Fruit fly (Drosophila melanogaster) whole organism, embryonic: ENCODE results near the gene E23.
A peak's percentile ranks its signal among the peaks of the same experiment; 100 is the strongest.

ENCODE experiments used
- Atf6 ChIP-seq: fragments of 200-800 bp; sonication (Bioruptor generic); IDR thresholded peaks from 2 replicates; pipeline ENCODE4 v1.3.6; 2022; ENCODE audit warnings: missing biosample characterization, missing genetic modification characterization
- B-H2 ChIP-seq: fragments of 200-800 bp; sonication (Bioruptor generic); optimal IDR thresholded peaks from 2 replicates; lab custom pipeline; 2018; ENCODE audit warnings: missing biosample characterization, mild to moderate bottlenecking, missing genetic modification characterization
- CG11723 ChIP-seq: fragments of 200-800 bp; sonication (Bioruptor generic); optimal IDR thresholded peaks from 2 replicates; lab custom pipeline; 2017; ENCODE audit warnings: missing biosample characterization, mild to moderate bottlenecking, missing genetic modification characterization
- CG12104 ChIP-seq: fragments of 200-800 bp; sonication (Bioruptor generic); optimal IDR thresholded peaks from 3 replicates; lab custom pipeline; 2016; ENCODE audit warnings: missing biosample characterization, missing genetic modification characterization
- CG12299 ChIP-seq: fragments of 200-800 bp; sonication (Bioruptor generic); optimal IDR thresholded peaks from 2 replicates; lab custom pipeline; 2018; ENCODE audit warnings: missing biosample characterization, mild to moderate bottlenecking, missing genetic modification characterization
- CG12391 ChIP-seq: fragments of 200-800 bp; sonication (Bioruptor generic); optimal IDR thresholded peaks from 3 replicates; lab custom pipeline; 2018; ENCODE audit warnings: missing biosample characterization, mild to moderate bottlenecking, missing genetic modification characterization, moderate library complexity
- CG12659 ChIP-seq: fragments of 200-800 bp; sonication (Bioruptor generic); optimal IDR thresholded peaks from 3 replicates; lab custom pipeline; 2017; ENCODE audit warnings: mild to moderate bottlenecking, missing biosample characterization, missing genetic modification reagents, missing genetic modification characterization
- CG12942 ChIP-seq: fragments of 200-800 bp; sonication (Bioruptor generic); optimal IDR thresholded peaks from 3 replicates; lab custom pipeline; 2016; ENCODE audit warnings: missing biosample characterization, missing genetic modification characterization
- CG13624 ChIP-seq: fragments of 200-800 bp; sonication (Bioruptor generic); optimal IDR thresholded peaks from 2 replicates; lab custom pipeline; 2016; ENCODE audit warnings: missing biosample characterization, missing genetic modification characterization
- CG15514 ChIP-seq: fragments of 200-800 bp; sonication (Bioruptor generic); optimal IDR thresholded peaks from 3 replicates; lab custom pipeline; 2017; ENCODE audit warnings: missing biosample characterization, missing genetic modification characterization, mild to moderate bottlenecking, moderate library complexity, missing genetic modification reagents
- CG15601 ChIP-seq: fragments of 200-800 bp; sonication (Bioruptor generic); optimal IDR thresholded peaks from 3 replicates; lab custom pipeline; 2019; ENCODE audit warnings: missing biosample characterization, mild to moderate bottlenecking, missing genetic modification characterization, moderate library complexity
- CG17328 ChIP-seq: fragments of 200-800 bp; sonication (Bioruptor generic); IDR thresholded peaks from 2 replicates; pipeline ENCODE4 v1.3.6; 2022; ENCODE audit warnings: missing biosample characterization, missing genetic modification characterization
- CG17359 ChIP-seq: fragments of 200-800 bp; sonication (Bioruptor generic); optimal IDR thresholded peaks from 3 replicates; lab custom pipeline; 2018; ENCODE audit warnings: missing biosample characterization, mild to moderate bottlenecking, missing genetic modification characterization, moderate library complexity
- CG30403 ChIP-seq: fragments of 200-800 bp; sonication (Bioruptor generic); optimal IDR thresholded peaks from 3 replicates; lab custom pipeline; 2016; ENCODE audit warnings: missing biosample characterization, missing genetic modification characterization
- CG3065 ChIP-seq: fragments of 200-800 bp; sonication (Bioruptor generic); optimal IDR thresholded peaks from 2 replicates; lab custom pipeline; 2016; ENCODE audit warnings: missing biosample characterization, missing genetic modification characterization
- CG7786 ChIP-seq: fragments of 200-800 bp; sonication (Bioruptor generic); optimal IDR thresholded peaks from 2 replicates; lab custom pipeline; 2016; ENCODE audit warnings: missing biosample characterization, missing genetic modification characterization
- CG9437 ChIP-seq: fragments of 200-800 bp; sonication (Bioruptor generic); optimal IDR thresholded peaks from 2 replicates; lab custom pipeline; 2018; ENCODE audit warnings: missing biosample characterization, mild to moderate bottlenecking, missing genetic modification characterization
- D19B ChIP-seq: fragments of 200-800 bp; sonication (Bioruptor generic); optimal IDR thresholded peaks from 2 replicates; lab custom pipeline; 2017; ENCODE audit warnings: missing biosample characterization, mild to moderate bottlenecking, missing genetic modification characterization
- Dip3 ChIP-seq: fragments of 200-800 bp; sonication (Bioruptor generic); optimal IDR thresholded peaks from 3 replicates; lab custom pipeline; 2016; ENCODE audit warnings: missing biosample characterization, missing genetic modification characterization
- Doc2 ChIP-seq: fragments of 200-800 bp; sonication (Bioruptor generic); IDR thresholded peaks from 2 replicates; pipeline ENCODE4 v1.3.6; 2022; ENCODE audit warnings: missing biosample characterization, missing genetic modification characterization
- Dref ChIP-seq: fragments of 200-800 bp; sonication (Bioruptor generic); IDR thresholded peaks from 2 replicates; pipeline ENCODE4 v1.3.6; 2022; ENCODE audit warnings: missing biosample characterization, missing genetic modification characterization
- Drgx ChIP-seq: fragments of 200-800 bp; sonication (Bioruptor generic); IDR thresholded peaks from 2 replicates; pipeline ENCODE4 v1.3.6; 2022; ENCODE audit warnings: missing biosample characterization, missing genetic modification characterization
- Hr51 ChIP-seq, 2 experiments: fragments of 200-800 bp; sonication (Bioruptor generic); optimal IDR thresholded peaks; 2 replicates in 1 of 2; 3 replicates in 1 of 2; lab custom pipeline; 2016 to 2018; ENCODE audit warnings: missing biosample characterization in 2 of 2, missing genetic modification characterization in 2 of 2, mild to moderate bottlenecking in 1 of 2, moderate library complexity in 1 of 2
- Neu2 ChIP-seq: fragments of 200-800 bp; sonication (Bioruptor generic); optimal IDR thresholded peaks from 3 replicates; lab custom pipeline; 2016; ENCODE audit warnings: missing biosample characterization, missing genetic modification characterization, borderline replicate concordance
- Nf-YB ChIP-seq: fragments of 200-800 bp; sonication (Bioruptor generic); optimal IDR thresholded peaks from 3 replicates; lab custom pipeline; 2019; ENCODE audit warnings: missing biosample characterization, mild to moderate bottlenecking, missing genetic modification characterization, moderate library complexity
- PHDP ChIP-seq: fragments of 200-800 bp; sonication (Bioruptor generic); optimal IDR thresholded peaks from 3 replicates; lab custom pipeline; 2018; ENCODE audit warnings: missing biosample characterization, mild to moderate bottlenecking, missing genetic modification characterization, moderate library complexity
- Scr ChIP-seq: fragments of 200-800 bp; sonication (Bioruptor generic); IDR thresholded peaks from 2 replicates; pipeline ENCODE4 v1.3.6; 2022; ENCODE audit warnings: missing biosample characterization, missing genetic modification characterization; ENCODE audit not compliant: partially characterized antibody
- cas ChIP-seq: fragments of 200-800 bp; sonication (Bioruptor generic); IDR thresholded peaks from 2 replicates; pipeline ENCODE4 v1.3.6; 2022; ENCODE audit warnings: missing biosample characterization, missing genetic modification characterization
- croc ChIP-seq: fragments of 200-800 bp; sonication (Bioruptor generic); conservative IDR thresholded peaks from 3 replicates; pipeline ENCODE4 v1.3.6; 2022; ENCODE audit warnings: missing biosample characterization, missing genetic modification characterization
- fu2 ChIP-seq: fragments of 200-800 bp; sonication (Bioruptor generic); optimal IDR thresholded peaks from 2 replicates; lab custom pipeline; 2016; ENCODE audit warnings: missing biosample characterization, missing genetic modification characterization
- grau ChIP-seq: fragments of 200-800 bp; optimal IDR thresholded peaks from 3 replicates; lab custom pipeline; 2019; ENCODE audit warnings: missing biosample characterization, mild to moderate bottlenecking, missing genetic modification characterization, moderate library complexity
- h ChIP-seq: fragments of >200 bp; optimal IDR thresholded peaks from 2 replicates; lab custom pipeline; 2017
- lmd ChIP-seq: fragments of 200-800 bp; sonication (Bioruptor generic); IDR thresholded peaks from 2 replicates; pipeline ENCODE4 v1.3.6; 2022; ENCODE audit warnings: missing biosample characterization, missing genetic modification characterization
- lov ChIP-seq, 2 experiments: fragments of 200-800 bp in 1 of 2; fragments of >200 bp in 1 of 2; sonication (Bioruptor generic) in 1 of 2; IDR thresholded peaks in 1 of 2; optimal IDR thresholded peaks in 1 of 2; 2 replicates in 1 of 2; 3 replicates in 1 of 2; pipeline versions ENCODE4 v1.3.6 to Lab custom; 2017 to 2022; ENCODE audit warnings: missing biosample characterization in 1 of 2, missing genetic modification characterization in 1 of 2
- nau ChIP-seq: fragments of 200-800 bp; sonication (Bioruptor generic); optimal IDR thresholded peaks from 3 replicates; lab custom pipeline; 2017; ENCODE audit warnings: missing biosample characterization, mild to moderate bottlenecking, missing genetic modification characterization, missing genetic modification reagents
- nom ChIP-seq: fragments of 200-800 bp; sonication (Bioruptor generic); optimal IDR thresholded peaks from 2 replicates; lab custom pipeline; 2017; ENCODE audit warnings: missing biosample characterization, missing genetic modification characterization, mild to moderate bottlenecking, moderate library complexity, missing genetic modification reagents
- oc ChIP-seq: fragments of 200-800 bp; sonication (Bioruptor generic); optimal IDR thresholded peaks from 2 replicates; lab custom pipeline; 2018; ENCODE audit warnings: missing biosample characterization, mild to moderate bottlenecking, missing genetic modification characterization, moderate library complexity
- otp ChIP-seq: fragments of 200-800 bp; sonication (Bioruptor generic); IDR thresholded peaks from 3 replicates; pipeline ENCODE4, ENCODE4 v1.3.6; 2022; ENCODE audit warnings: missing biosample characterization, missing genetic modification characterization
- p53 ChIP-seq: fragments of 200-800 bp; sonication (Bioruptor generic); optimal IDR thresholded peaks from 2 replicates; lab custom pipeline; 2016; ENCODE audit warnings: missing biosample characterization, missing genetic modification characterization
- pho ChIP-seq: fragments of 200-800 bp; sonication (Bioruptor generic); optimal IDR thresholded peaks from 2 replicates; lab custom pipeline; 2016; ENCODE audit warnings: missing biosample characterization, missing genetic modification characterization
- phol ChIP-seq: fragments of 200-800 bp; sonication (Bioruptor generic); optimal IDR thresholded peaks from 3 replicates; lab custom pipeline; 2018; ENCODE audit warnings: missing biosample characterization, mild to moderate bottlenecking, missing genetic modification characterization, moderate library complexity
- run ChIP-seq: fragments of 200-800 bp; sonication (Bioruptor generic); optimal IDR thresholded peaks from 3 replicates; lab custom pipeline; 2018; ENCODE audit warnings: missing biosample characterization, mild to moderate bottlenecking, missing genetic modification characterization
- sd ChIP-seq: fragments of 200-800 bp; sonication (Bioruptor generic); optimal IDR thresholded peaks from 3 replicates; lab custom pipeline; 2018; ENCODE audit warnings: missing biosample characterization, mild to moderate bottlenecking, missing genetic modification characterization, moderate library complexity
- sisA ChIP-seq: fragments of 200-800 bp; sonication (Bioruptor generic); IDR thresholded peaks from 2 replicates; pipeline ENCODE4 v1.3.6; 2022; ENCODE audit warnings: missing biosample characterization, missing genetic modification characterization
- sob ChIP-seq: fragments of 200-800 bp; sonication (Bioruptor generic); IDR thresholded peaks from 2 replicates; pipeline ENCODE4 v1.3.6; 2022; ENCODE audit warnings: missing biosample characterization, missing genetic modification characterization
- ssp ChIP-seq: fragments of 200-800 bp; sonication (Bioruptor generic); IDR thresholded peaks from 2 replicates; pipeline ENCODE4 v1.3.6; 2022; ENCODE audit warnings: missing biosample characterization, missing genetic modification characterization
- tap ChIP-seq: fragments of 200-800 bp; optimal IDR thresholded peaks from 3 replicates; lab custom pipeline; 2019; ENCODE audit warnings: missing biosample characterization, mild to moderate bottlenecking, missing genetic modification characterization, moderate library complexity
- trem ChIP-seq: fragments of 200-800 bp; optimal IDR thresholded peaks from 3 replicates; lab custom pipeline; 2019; ENCODE audit warnings: missing biosample characterization, mild to moderate bottlenecking, missing genetic modification characterization, moderate library complexity
- vfl ChIP-seq: fragments of 200-800 bp; sonication (Bioruptor generic); optimal IDR thresholded peaks from 2 replicates; lab custom pipeline; 2016; ENCODE audit warnings: missing biosample characterization, missing genetic modification characterization

E23 gene

DNA sequence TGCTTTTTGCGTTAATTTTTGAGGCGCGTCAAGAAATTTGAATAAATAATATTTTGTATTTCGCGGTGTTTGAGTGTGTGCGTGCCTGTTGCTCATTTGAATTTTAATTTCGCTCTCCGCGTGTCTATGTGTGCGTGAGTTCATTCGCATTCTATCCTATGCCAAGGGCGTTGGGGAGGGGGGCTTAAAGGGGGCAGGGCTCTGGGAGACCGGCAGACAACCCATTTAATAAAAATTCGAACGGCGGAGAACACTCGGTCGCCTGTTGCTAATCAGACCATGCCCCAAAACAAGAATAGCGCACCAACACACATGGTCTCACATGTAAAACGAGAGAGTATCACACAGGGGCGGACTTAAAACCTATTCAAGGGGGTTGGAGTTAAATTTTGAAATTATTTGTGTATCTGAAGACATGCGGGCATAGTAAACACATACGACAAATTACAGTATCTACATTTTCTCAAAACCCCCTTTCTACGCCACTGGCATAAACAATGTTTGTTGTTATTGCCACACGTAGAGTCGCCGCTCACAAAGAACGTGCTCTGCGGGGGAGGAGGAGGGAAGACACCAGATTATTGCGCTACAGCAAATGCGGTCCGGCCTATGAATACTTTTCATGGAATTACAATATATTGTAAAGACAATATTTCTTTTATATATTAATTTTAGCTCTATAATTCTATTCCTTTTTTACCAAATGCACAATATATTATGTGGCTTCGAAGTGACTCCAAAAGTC, 52.7 kb downstream of the E23 start (continued):
- TF ChIP-seq trem (tag; lab: Kevin White, UChicago) (peak; percentile 96), p53 (GFP tag; lab: Kevin White, UChicago) (peak; percentile 99), CG11723 (GFP tag; lab: Kevin White, UChicago) (peak; percentile 100), croc (peak; percentile 99), CG7786 (GFP tag; lab: Kevin White, UChicago) (peak; percentile 100), CG17328 (GFP tag; lab: Robert Waterston, UW) (peak; percentile 99), CG13624 (GFP tag; lab: Kevin White, UChicago) (peak; percentile 100), CG12299 (tag; lab: Kevin White, UChicago) (peak; percentile 99), run (tag; lab: Kevin White, UChicago) (peak; percentile 98), CG3065 (GFP tag; lab: Kevin White, UChicago) (peak; percentile 100), h (no peak), sd (tag; lab: Kevin White, UChicago) (peak; percentile 99), pho (GFP tag; lab: Kevin White, UChicago) (peak; percentile 100), fu2 (peak; percentile 99), lov (optimal IDR thresholded peaks at IDR 0.05; lab: Kevin White, UChicago) (no peak), lov (GFP tag; IDR thresholded peaks at IDR 0.05; lab: Robert Waterston, UW) (peak; percentile 99), Dref (GFP tag; lab: Robert Waterston, UW) (peak; percentile 58), Atf6 (peak; percentile 100), lmd (GFP tag; lab: Robert Waterston, UW) (peak; percentile 100), Neu2 (GFP tag; lab: Kevin White, UChicago) (peak; percentile 98), D19B (GFP tag; lab: Kevin White, UChicago) (peak; percentile 98), nau (GFP tag; lab: Kevin White, UChicago) (peak; percentile 99), sisA (GFP tag; lab: Robert Waterston, UW) (peak; percentile 99), PHDP (tag; lab: Kevin White, UChicago) (peak; percentile 100), CG30403 (GFP tag; lab: Kevin White, UChicago) (peak; percentile 100), CG12942 (GFP tag; lab: Kevin White, UChicago) (peak; percentile 99), Dip3 (GFP tag; lab: Kevin White, UChicago) (peak; percentile 100), Nf-YB (peak; percentile 91), otp (GFP tag; lab: Robert Waterston, UW) (peak; percentile 99), oc (peak; percentile 99), CG12104 (GFP tag; lab: Kevin White, UChicago) (peak; percentile 99), Hr51 (GFP tag; optimal IDR thresholded peaks at IDR 0.05; lab: Kevin White, UChicago) (peak; percentile 99 to 100), CG12391 (tag; lab: Kevin White, UChicago) (peak; percentile 100), tap (tag; lab: Kevin White, UChicago) (peak; percentile 99), nom (peak; percentile 99), B-H2 (peak; percentile 100), sob (GFP tag; lab: Robert Waterston, UW) (peak; percentile 100), CG9437 (peak; percentile 96), CG17359 (peak; percentile 100), CG15514 (GFP tag; lab: Kevin White, UChicago) (peak; percentile 96), ssp (GFP tag; lab: Robert Waterston, UW) (peak; percentile 95), Scr (peak; percentile 36; the same call in 1 of the 2 replicates), CG12659 (peak; percentile 100), CG15601 (tag; lab: Kevin White, UChicago) (peak; percentile 99), Drgx (GFP tag; lab: Robert Waterston, UW) (peak; percentile 99), Doc2 (peak; percentile 97), phol (tag; lab: Kevin White, UChicago) (peak; percentile 99), cas (GFP tag; lab: Robert Waterston, UW) (peak; percentile 99), vfl (GFP tag; lab: Kevin White, UChicago) (peak; percentile 99), grau (tag; lab: Kevin White, UChicago) (peak; percentile 99)
